Fruit fly (Drosophila melanogaster): ENCODE measurements around the gene CG6683.

Gene CG6683

dm6 chr3L:8506975-8507441 is 7.7 kb downstream of the CG6683 start, which contains the start of gene CG43163 (continued):
- TF ChIP-seq CG9215 (GFP tag; IDR thresholded peaks at IDR 0.05): peak; percentile 37; the same call in 1 of the 2 replicates
- TF ChIP-seq Deaf1 (tag; optimal IDR thresholded peaks at IDR 0.05): peak; percentile 23
- peak; percentile 23 for TF ChIP-seq BEAF-32 (GFP tag; optimal IDR thresholded peaks at IDR 0.05)
- 0 out of 3 replicates have a peak, but pooled peaks have one; percentile 52 for TF ChIP-seq CG3726 (GFP tag; IDR thresholded peaks at IDR 0.05)
- peak; percentile 68 for TF ChIP-seq nmo (GFP tag; optimal IDR thresholded peaks at IDR 0.05)
- TF ChIP-seq ato (GFP tag; IDR thresholded peaks at IDR 0.05; ENCODE audit: partially characterized antibody): peak; percentile 47; the same call in 1 of the 2 replicates
- TF ChIP-seq lab (GFP tag; optimal IDR thresholded peaks at IDR 0.05): peak; percentile 78
- peak; percentile 16 for TF ChIP-seq CG1529 (GFP tag; optimal IDR thresholded peaks at IDR 0.05)
- TF ChIP-seq CG3995 (GFP tag; optimal IDR thresholded peaks at IDR 0.05): no peak
- TF ChIP-seq CTCF (GFP tag; optimal IDR thresholded peaks at IDR 0.05): peak; percentile 73
- peak; percentile 47 for TF ChIP-seq run (tag; optimal IDR thresholded peaks at IDR 0.05)
- peak; percentile 36 for TF ChIP-seq CG3281 (GFP tag; optimal IDR thresholded peaks at IDR 0.05)
- peak; percentile 23 for TF ChIP-seq CG12299 (tag; optimal IDR thresholded peaks at IDR 0.05)
- TF ChIP-seq CG32767 (GFP tag; IDR thresholded peaks at IDR 0.05): peak; percentile 89
- peak; percentile 79 for TF ChIP-seq Xrp1 (GFP tag; IDR thresholded peaks at IDR 0.05)
- TF ChIP-seq CG2129 (GFP tag; IDR thresholded peaks at IDR 0.05; ENCODE audit: partially characterized antibody): no peak
- peak in 1 of 2 experiments; percentile 1 for TF ChIP-seq Trl (optimal IDR thresholded peaks at IDR 0.05)
- TF ChIP-seq Trl (GFP tag; optimal IDR thresholded peaks at IDR 0.05): peak; percentile 35
- TF ChIP-seq HLHmδ (GFP tag; optimal IDR thresholded peaks at IDR 0.05): peak; percentile 11
- 0 out of 2 replicates have a peak, but pooled peaks have one; percentile 35 for TF ChIP-seq ssp (GFP tag; IDR thresholded peaks at IDR 0.05)
- no peak for TF ChIP-seq shn (GFP tag; optimal IDR thresholded peaks at IDR 0.05)
- no peak for TF ChIP-seq CG6654 (GFP tag; optimal IDR thresholded peaks at IDR 0.05)
- TF ChIP-seq hb (GFP tag; IDR thresholded peaks at IDR 0.05; ENCODE audit: partially characterized antibody): no peak
- TF ChIP-seq CG30431 (GFP tag; optimal IDR thresholded peaks at IDR 0.05): peak; percentile 47
- TF ChIP-seq CG10209 (GFP tag; optimal IDR thresholded peaks at IDR 0.05): peak; percentile 52
- TF ChIP-seq stc (GFP tag; IDR thresholded peaks at IDR 0.05): peak; percentile 70
- TF ChIP-seq kni (GFP tag; optimal IDR thresholded peaks at IDR 0.05): no peak
- peak; percentile 80 for TF ChIP-seq PHDP (tag; optimal IDR thresholded peaks at IDR 0.05)
- no peak for TF ChIP-seq sna (GFP tag; IDR thresholded peaks at IDR 0.05; ENCODE audit: partially characterized antibody)
- TF ChIP-seq CG9727 (GFP tag; optimal IDR thresholded peaks at IDR 0.05): peak; percentile 66
- no peak for TF ChIP-seq CG12236 (GFP tag; optimal IDR thresholded peaks at IDR 0.05)
- no peak for TF ChIP-seq fd64A (GFP tag; optimal IDR thresholded peaks at IDR 0.05)
- TF ChIP-seq vfl (GFP tag; optimal IDR thresholded peaks at IDR 0.05): peak; percentile 47
- peak; percentile 80 for TF ChIP-seq CG1603 (tag; optimal IDR thresholded peaks at IDR 0.05)
- no peak for TF ChIP-seq nau (GFP tag; optimal IDR thresholded peaks at IDR 0.05)
- TF ChIP-seq Stat92E (GFP tag; optimal IDR thresholded peaks at IDR 0.05): peak in 1 of 3 experiments; percentile 8
- 0 out of 2 replicates have a peak, but pooled peaks have one; percentile 30 for TF ChIP-seq CG11696 (GFP tag; IDR thresholded peaks at IDR 0.05)
- no peak for TF ChIP-seq Atf3 (GFP tag; optimal IDR thresholded peaks at IDR 0.05)
- TF ChIP-seq CG15011 (GFP tag; optimal IDR thresholded peaks at IDR 0.05): peak; percentile 39
- TF ChIP-seq Meics (GFP tag; optimal IDR thresholded peaks at IDR 0.05): peak; percentile 61
- TF ChIP-seq row (GFP tag; IDR thresholded peaks at IDR 0.05): peak; percentile 88
- peak; percentile 37; the same call in 1 of the 2 replicates for TF ChIP-seq CG11085 (GFP tag; IDR thresholded peaks at IDR 0.05)
- TF ChIP-seq Oaz (GFP tag; IDR thresholded peaks at IDR 0.05): no peak
- TF ChIP-seq ap (GFP tag; IDR thresholded peaks at IDR 0.05): 0 out of 2 replicates have a peak, but pooled peaks have one; percentile 27
- TF ChIP-seq Med (GFP tag): peak; percentile 93
- TF ChIP-seq CG17802 (tag; optimal IDR thresholded peaks at IDR 0.05): no peak
